Worm (Caenorhabditis elegans) whole organism, L4 larva: ENCODE data around the gene C33B4.5.

Experiments used
- F49E8.2 ChIP-seq: sonication (generic microtip); optimal IDR thresholded peaks from 2 replicates; lab custom pipeline; 2016; ENCODE audit warnings: missing compliant biosample characterization, mild to moderate bottlenecking, missing genetic modification characterization, borderline replicate concordance
- aha-1 ChIP-seq: fragments of 150-350 bp; peaks from one replicate; lab custom pipeline; 2014; ENCODE audit warnings: missing biosample characterization, missing genetic modification characterization
- aly-2 ChIP-seq: sonication (generic microtip); optimal IDR thresholded peaks from 2 replicates; lab custom pipeline; 2018; ENCODE audit warnings: missing biosample characterization, missing genetic modification characterization
- ceh-28 ChIP-seq: fragments of 150-350 bp; optimal IDR thresholded peaks from 2 replicates; lab custom pipeline; 2014; ENCODE audit warnings: missing biosample characterization, missing genetic modification reagents, missing genetic modification characterization
- ceh-32 ChIP-seq: sonication (generic microtip); optimal IDR thresholded peaks from 2 replicates; lab custom pipeline; 2016; ENCODE audit warnings: mild to moderate bottlenecking, missing genetic modification characterization, missing compliant biosample characterization; ENCODE audit not compliant: poor library complexity
- cey-2 ChIP-seq: sonication (generic microtip); optimal IDR thresholded peaks from 3 replicates; lab custom pipeline; 2017; ENCODE audit warnings: missing genetic modification characterization, mild to moderate bottlenecking, missing compliant biosample characterization, antibody characterized with exemption, borderline replicate concordance; ENCODE audit not compliant: insufficient read depth
- dmd-8 ChIP-seq: fragments of 200-800 bp; sonication (Bioruptor generic); IDR thresholded peaks from 2 replicates; pipeline ENCODE4 v1.3.6; 2022; ENCODE audit warnings: missing genetic modification characterization, missing compliant biosample characterization
- fkh-10 ChIP-seq: fragments of 150-350 bp; optimal IDR thresholded peaks from 2 replicates; lab custom pipeline; 2014; ENCODE audit warnings: missing biosample characterization, missing genetic modification reagents, missing genetic modification characterization
- fos-1 ChIP-seq: fragments of 150-350 bp; optimal IDR thresholded peaks from 2 replicates; lab custom pipeline; 2014; ENCODE audit warnings: missing biosample characterization, missing genetic modification characterization
- lin-29 ChIP-seq: fragments of 200-800 bp; sonication (Bioruptor generic); IDR thresholded peaks from 2 replicates; pipeline ENCODE4 v1.3.6; 2022; ENCODE audit warnings: missing genetic modification reagents, missing genetic modification characterization, missing compliant biosample characterization
- lin-39 ChIP-seq: fragments of 150-350 bp; optimal IDR thresholded peaks from 2 replicates; lab custom pipeline; 2014; ENCODE audit warnings: missing biosample characterization, missing genetic modification reagents, missing genetic modification characterization
- mes-2 ChIP-seq: sonication (generic microtip); optimal IDR thresholded peaks from 2 replicates; lab custom pipeline; 2016; ENCODE audit warnings: missing genotype, mild to moderate bottlenecking, missing genetic modification characterization, missing compliant biosample characterization; ENCODE audit not compliant: poor library complexity, severe bottlenecking
- nhr-10 ChIP-seq: fragments of 150-350 bp; optimal IDR thresholded peaks from 2 replicates; lab custom pipeline; 2014; ENCODE audit warnings: missing biosample characterization, missing genetic modification characterization
- nhr-102 ChIP-seq: sonication (generic microtip); optimal IDR thresholded peaks from 2 replicates; lab custom pipeline; 2016; ENCODE audit warnings: mild to moderate bottlenecking, missing genetic modification characterization, moderate library complexity, missing compliant biosample characterization
- nhr-11 ChIP-seq: fragments of 150-350 bp; optimal IDR thresholded peaks from 2 replicates; lab custom pipeline; 2014; ENCODE audit warnings: missing biosample characterization, missing genetic modification characterization
- nhr-237 ChIP-seq: sonication (generic microtip); optimal IDR thresholded peaks from 2 replicates; lab custom pipeline; 2017; ENCODE audit warnings: missing biosample characterization, missing genetic modification characterization
- nhr-48 ChIP-seq: sonication (generic microtip); optimal IDR thresholded peaks from 2 replicates; lab custom pipeline; 2016; ENCODE audit warnings: mild to moderate bottlenecking, missing genetic modification characterization, missing compliant biosample characterization
- snpc-1.2 ChIP-seq: fragments of 200-800 bp; sonication (Bioruptor generic); IDR thresholded peaks from 2 replicates; pipeline ENCODE4 v1.3.6; 2022; ENCODE audit warnings: missing genetic modification reagents, missing genetic modification characterization, missing compliant biosample characterization
- unc-39 ChIP-seq: sonication (generic microtip); optimal IDR thresholded peaks from 2 replicates; lab custom pipeline; 2017; ENCODE audit warnings: missing biosample characterization, missing genetic modification characterization

Gene C33B4.5

ce11 chrII:11433942-11434341, 50.8 kb downstream of the C33B4.5 start, which contains the start of gene C05D12.5:
TSS of gene C05D12.5 (plus strand) at chrII:11434242.
- no peak for TF ChIP-seq mes-2
- TF ChIP-seq cey-2 (tag; lab: Kevin White, UChicago), result no peak
- TF ChIP-seq nhr-237 (tag; lab: Kevin White, UChicago), result no peak
- TF ChIP-seq snpc-1.2 (GFP tag; lab: Robert Waterston, UW), result no peak
- TF ChIP-seq lin-29 (GFP tag; lab: Robert Waterston, UW), result no peak
- no peak for TF ChIP-seq aly-2 (tag; lab: Kevin White, UChicago)
- no peak for TF ChIP-seq nhr-102
- TF ChIP-seq aha-1, result no peak
- TF ChIP-seq ceh-28, result no peak
- TF ChIP-seq unc-39 (tag; lab: Kevin White, UChicago), result no peak
- no peak for TF ChIP-seq fkh-10 (GFP tag; lab: Kevin White, UChicago)
- no peak for TF ChIP-seq nhr-11 (tag; lab: Kevin White, UChicago)
- no peak for TF ChIP-seq dmd-8 (GFP tag; lab: Robert Waterston, UW)
- no peak for TF ChIP-seq nhr-10 (tag; lab: Kevin White, UChicago)
- TF ChIP-seq nhr-48 (tag; lab: Kevin White, UChicago), result no peak
- TF ChIP-seq F49E8.2, result no peak
- no peak for TF ChIP-seq lin-39 (tag; lab: Kevin White, UChicago)
- TF ChIP-seq ceh-32 (tag; lab: Kevin White, UChicago), result no peak
- TF ChIP-seq fos-1 (tag; lab: Kevin White, UChicago), result no peak
